Fruit fly (Drosophila melanogaster): ENCODE data around the gene dac.

dac gene

dm6 chr2L:16485643-16486000 lies at the start of gene dac:
TSS of gene dac (minus strand) at chr2L:16485998.
- TF ChIP-seq CG12768 (GFP tag; optimal IDR thresholded peaks at IDR 0.05) (no peak), ovo (GFP tag; optimal IDR thresholded peaks at IDR 0.05) (peak; percentile 8)

dm6 chr2L:16535071-16535581 lies 49.3 kb upstream of the dac start:
- no peak for TF ChIP-seq CG7045 (GFP tag; optimal IDR thresholded peaks at IDR 0.05)
- TF ChIP-seq kay (GFP tag; ENCODE audit: borderline replicate concordance), result peak; percentile 77
- peak; percentile 22 for TF ChIP-seq ovo (GFP tag; optimal IDR thresholded peaks at IDR 0.05)
- peak; percentile 24 for TF ChIP-seq CG1620 (GFP tag; optimal IDR thresholded peaks at IDR 0.05)
- peak; percentile 12 for TF ChIP-seq bab1 (GFP tag; optimal IDR thresholded peaks at IDR 0.05)
- TF ChIP-seq CG7101 (tag; optimal IDR thresholded peaks at IDR 0.05), result peak; percentile 47
- no peak for TF ChIP-seq toe (GFP tag; optimal IDR thresholded peaks at IDR 0.05)
- no peak for TF ChIP-seq Mnt (GFP tag; optimal IDR thresholded peaks at IDR 0.05)
- peak; percentile 61 for TF ChIP-seq CG14711 (tag; optimal IDR thresholded peaks at IDR 0.05)
- no peak for TF ChIP-seq tj (GFP tag; optimal IDR thresholded peaks at IDR 0.05)
- peak; percentile 57 for TF ChIP-seq CG5204 (GFP tag; optimal IDR thresholded peaks at IDR 0.05)
- TF ChIP-seq CG11617 (GFP tag; optimal IDR thresholded peaks at IDR 0.05), result no peak
- peak; percentile 7 for TF ChIP-seq Hr96 (GFP tag; optimal IDR thresholded peaks at IDR 0.05)
- TF ChIP-seq CG33017 (tag; optimal IDR thresholded peaks at IDR 0.05), result no peak
- TF ChIP-seq cnc (optimal IDR thresholded peaks at IDR 0.05), result peak; percentile 24 to 46
- no peak for TF ChIP-seq CG12768 (GFP tag; optimal IDR thresholded peaks at IDR 0.05)
- no peak for TF ChIP-seq Clk (GFP tag; optimal IDR thresholded peaks at IDR 0.05)
- TF ChIP-seq Crg-1 (GFP tag; optimal IDR thresholded peaks at IDR 0.05), result no peak
- TF ChIP-seq pad (GFP tag; optimal IDR thresholded peaks at IDR 0.05), result peak; percentile 66

DNA sequence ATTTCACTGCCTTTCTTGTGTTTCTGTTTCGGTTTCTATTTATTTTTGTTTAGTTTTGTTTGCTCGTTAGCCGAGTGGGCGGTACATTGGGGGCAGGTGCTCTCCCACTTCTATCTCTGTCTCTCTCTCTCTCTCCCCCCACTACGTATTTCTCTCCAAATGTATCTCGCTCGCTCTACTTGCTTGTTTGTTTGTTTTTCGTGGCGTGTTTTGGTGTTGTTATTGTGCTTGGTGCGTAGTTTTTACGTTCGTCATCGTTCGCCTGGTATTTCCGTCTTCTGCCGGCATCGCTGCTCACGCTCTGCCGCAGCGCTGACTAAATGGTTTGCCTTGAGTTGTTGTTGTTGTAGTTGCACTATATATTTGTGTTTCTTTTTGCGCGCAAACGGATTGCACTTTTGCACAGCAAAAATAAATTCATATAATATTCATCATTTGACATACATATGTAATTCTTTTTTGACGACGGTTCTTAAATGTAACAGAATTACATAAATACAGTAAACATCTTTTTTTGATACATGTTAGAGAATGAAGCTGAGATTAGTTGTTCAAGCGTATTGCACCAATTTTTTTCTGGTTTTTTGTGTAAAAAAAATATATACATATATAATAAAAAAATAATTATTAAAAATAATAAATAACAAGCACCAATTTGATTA lies 48.5 kb upstream of the dac start:
- no peak for TF ChIP-seq toe (GFP tag; optimal IDR thresholded peaks at IDR 0.05)
- TF ChIP-seq tj (GFP tag; optimal IDR thresholded peaks at IDR 0.05), result peak; percentile 12
- TF ChIP-seq CG14711 (tag; optimal IDR thresholded peaks at IDR 0.05), result no peak
- no peak for TF ChIP-seq CG1620 (GFP tag; optimal IDR thresholded peaks at IDR 0.05)
- no peak for TF ChIP-seq ovo (GFP tag; optimal IDR thresholded peaks at IDR 0.05)
- no peak for TF ChIP-seq CG5204 (GFP tag; optimal IDR thresholded peaks at IDR 0.05)
- TF ChIP-seq Clk (GFP tag; optimal IDR thresholded peaks at IDR 0.05), result no peak
- TF ChIP-seq CG12768 (GFP tag; optimal IDR thresholded peaks at IDR 0.05), result peak; percentile 81
- TF ChIP-seq kay (GFP tag; ENCODE audit: borderline replicate concordance), result peak; percentile 94
- peak; percentile 26 for TF ChIP-seq CG7101 (tag; optimal IDR thresholded peaks at IDR 0.05)
- peak; percentile 1 for TF ChIP-seq CG7045 (GFP tag; optimal IDR thresholded peaks at IDR 0.05)
- TF ChIP-seq Crg-1 (GFP tag; optimal IDR thresholded peaks at IDR 0.05), result no peak
- peak in 1 of 2 experiments; percentile 47 for TF ChIP-seq cnc (optimal IDR thresholded peaks at IDR 0.05)
- peak; percentile 22 for TF ChIP-seq Mnt (GFP tag; optimal IDR thresholded peaks at IDR 0.05)
- peak; percentile 24 for TF ChIP-seq bab1 (GFP tag; optimal IDR thresholded peaks at IDR 0.05)
- peak; percentile 28 for TF ChIP-seq CG33017 (tag; optimal IDR thresholded peaks at IDR 0.05)
- TF ChIP-seq cic (GFP tag; optimal IDR thresholded peaks at IDR 0.05), result peak; percentile 87
- TF ChIP-seq pad (GFP tag; optimal IDR thresholded peaks at IDR 0.05), result peak; percentile 39
- no peak for TF ChIP-seq Hr96 (GFP tag; optimal IDR thresholded peaks at IDR 0.05)
- TF ChIP-seq CG11617 (GFP tag; optimal IDR thresholded peaks at IDR 0.05), result no peak

DNA sequence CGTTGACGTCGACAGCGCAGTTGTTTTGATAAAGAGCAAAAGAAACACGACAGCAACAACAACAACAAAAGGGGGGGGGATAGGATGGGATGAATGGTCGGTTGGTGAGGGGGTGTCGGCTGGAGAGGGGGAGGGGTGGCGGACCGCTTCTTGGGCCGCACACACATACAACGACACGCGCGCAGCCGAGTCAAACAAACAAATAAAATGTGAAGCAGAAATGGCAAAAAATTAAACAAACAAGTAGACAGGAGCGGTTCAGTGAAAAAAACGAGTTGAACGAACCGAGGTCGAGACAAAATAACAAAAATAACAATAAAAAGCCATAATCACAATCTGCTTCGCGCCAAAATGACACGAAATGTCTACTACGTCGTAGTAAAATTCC lies 47.6 kb upstream of the dac start:
- TF ChIP-seq cnc (optimal IDR thresholded peaks at IDR 0.05), result no peak
- TF ChIP-seq Mnt (GFP tag; optimal IDR thresholded peaks at IDR 0.05), result no peak
- no peak for TF ChIP-seq Hr96 (GFP tag; optimal IDR thresholded peaks at IDR 0.05)
- TF ChIP-seq tj (GFP tag; optimal IDR thresholded peaks at IDR 0.05), result peak; percentile 21
- TF ChIP-seq Clk (GFP tag; optimal IDR thresholded peaks at IDR 0.05), result no peak
- no peak for TF ChIP-seq bab1 (GFP tag; optimal IDR thresholded peaks at IDR 0.05)
- peak; percentile 53 for TF ChIP-seq ovo (GFP tag; optimal IDR thresholded peaks at IDR 0.05)
- no peak for TF ChIP-seq CG1620 (GFP tag; optimal IDR thresholded peaks at IDR 0.05)
- peak; percentile 39 for TF ChIP-seq cic (GFP tag; optimal IDR thresholded peaks at IDR 0.05)
- peak; percentile 52 for TF ChIP-seq kay (GFP tag; ENCODE audit: borderline replicate concordance)
- no peak for TF ChIP-seq CG7101 (tag; optimal IDR thresholded peaks at IDR 0.05)
- peak; percentile 35 for TF ChIP-seq CG12768 (GFP tag; optimal IDR thresholded peaks at IDR 0.05)
- TF ChIP-seq Crg-1 (GFP tag; optimal IDR thresholded peaks at IDR 0.05), result peak; percentile 28
- TF ChIP-seq CG5204 (GFP tag; optimal IDR thresholded peaks at IDR 0.05), result no peak
- TF ChIP-seq CG11617 (GFP tag; optimal IDR thresholded peaks at IDR 0.05), result no peak
- TF ChIP-seq pad (GFP tag; optimal IDR thresholded peaks at IDR 0.05), result peak; percentile 63
- no peak for TF ChIP-seq toe (GFP tag; optimal IDR thresholded peaks at IDR 0.05)

DNA sequence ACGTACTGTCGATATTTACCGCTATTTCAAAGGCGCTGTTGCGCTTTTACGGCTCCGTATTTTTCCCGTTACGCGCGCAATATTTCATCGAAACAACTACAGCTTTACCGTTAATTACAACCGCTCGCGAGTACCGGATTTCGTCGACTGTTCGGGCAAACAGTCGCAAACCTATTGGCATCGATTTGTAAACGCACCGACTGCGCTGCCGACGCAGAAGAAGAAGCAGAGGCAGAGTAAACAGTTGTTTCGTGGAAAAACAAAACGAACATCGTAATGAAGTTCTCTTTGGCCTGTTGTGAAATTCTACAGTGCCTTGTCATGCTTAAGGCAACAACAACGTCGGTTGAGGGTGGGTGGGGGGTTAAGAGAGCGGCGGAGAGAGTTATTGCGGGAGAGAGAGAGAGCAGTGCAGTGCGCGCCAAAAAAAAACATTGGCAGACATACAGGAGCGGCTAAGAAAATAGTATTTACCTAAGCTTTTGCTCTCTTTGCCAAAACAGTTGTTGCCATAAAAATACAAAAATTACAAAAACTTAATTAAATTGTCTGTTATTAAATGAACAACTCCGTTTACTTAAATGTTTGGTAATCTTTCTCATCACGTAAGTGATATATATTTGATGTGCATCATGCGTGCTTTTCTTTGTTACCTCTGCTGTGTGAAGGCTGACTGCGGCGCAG lies 47.0 kb upstream of the dac start, which contains the start of gene CG5953:
TSS of gene CG5953 (minus strand) at position 176 of the 684 bp plus-strand sequence.
- TF ChIP-seq bab1 (GFP tag; optimal IDR thresholded peaks at IDR 0.05) (peak; percentile 89), tj (GFP tag; optimal IDR thresholded peaks at IDR 0.05) (peak; percentile 74), Clk (GFP tag; optimal IDR thresholded peaks at IDR 0.05) (peak; percentile 63), CG7045 (GFP tag; optimal IDR thresholded peaks at IDR 0.05) (peak; percentile 92), CG33017 (tag; optimal IDR thresholded peaks at IDR 0.05) (peak; percentile 96), cnc (optimal IDR thresholded peaks at IDR 0.05) (peak; percentile 94 to 99), kay (GFP tag; ENCODE audit: borderline replicate concordance) (peak; percentile 86), CG12768 (GFP tag; optimal IDR thresholded peaks at IDR 0.05) (peak; percentile 94), Mnt (GFP tag; optimal IDR thresholded peaks at IDR 0.05) (peak; percentile 62), CG5204 (GFP tag; optimal IDR thresholded peaks at IDR 0.05) (peak; percentile 89), Hr96 (GFP tag; optimal IDR thresholded peaks at IDR 0.05) (peak; percentile 75), pad (GFP tag; optimal IDR thresholded peaks at IDR 0.05) (peak; percentile 76), CG11617 (GFP tag; optimal IDR thresholded peaks at IDR 0.05) (peak; percentile 90), CG7101 (tag; optimal IDR thresholded peaks at IDR 0.05) (peak; percentile 95), cic (GFP tag; optimal IDR thresholded peaks at IDR 0.05) (peak; percentile 86), CG14711 (tag; optimal IDR thresholded peaks at IDR 0.05) (peak; percentile 89), ovo (GFP tag; optimal IDR thresholded peaks at IDR 0.05) (peak; percentile 100), Crg-1 (GFP tag; optimal IDR thresholded peaks at IDR 0.05) (peak; percentile 64), CG1620 (GFP tag; optimal IDR thresholded peaks at IDR 0.05) (peak; percentile 45), toe (GFP tag; optimal IDR thresholded peaks at IDR 0.05) (peak; percentile 68)
